Worm (Caenorhabditis elegans) whole organism, young adult: Measurements from ENCODE around the gene str-84.

ENCODE experiments used
- F39B2.1 ChIP-seq: fragments of 200-800 bp; sonication (Bioruptor generic); IDR thresholded peaks from 2 replicates; pipeline ENCODE4 v1.3.6; 2022; ENCODE audit warnings: missing genetic modification reagents, missing genetic modification characterization, missing compliant biosample characterization
- F52B5.7 ChIP-seq: sonication (generic microtip); optimal IDR thresholded peaks from 2 replicates; lab custom pipeline; 2016; ENCODE audit warnings: mild to moderate bottlenecking, missing genetic modification characterization, missing compliant biosample characterization
- F55B11.4 ChIP-seq: sonication (generic microtip); optimal IDR thresholded peaks from 2 replicates; lab custom pipeline; 2016; ENCODE audit warnings: missing compliant biosample characterization, missing genetic modification characterization, borderline replicate concordance; ENCODE audit not compliant: insufficient read depth
- K11D2.4 ChIP-seq: fragments of 200-800 bp; sonication (Bioruptor generic); IDR thresholded peaks from 2 replicates; pipeline ENCODE4 v1.3.6; 2022; ENCODE audit warnings: missing genetic modification reagents, missing genetic modification characterization, missing compliant biosample characterization
- K12H6.12 ChIP-seq: fragments of 200-800 bp; sonication (Bioruptor generic); optimal IDR thresholded peaks from 2 replicates; lab custom pipeline; 2018; ENCODE audit warnings: mild to moderate bottlenecking, missing genetic modification characterization, missing compliant biosample characterization
- T07F8.4 ChIP-seq: sonication (generic microtip); optimal IDR thresholded peaks from 2 replicates; lab custom pipeline; 2016; ENCODE audit warnings: mild to moderate bottlenecking, missing genetic modification characterization, moderate library complexity, missing compliant biosample characterization
- Y53G8AR.9 ChIP-seq: fragments of 200-800 bp; sonication (Bioruptor generic); conservative IDR thresholded peaks from 2 replicates; pipeline ENCODE4 v1.3.6; 2022; ENCODE audit warnings: missing genetic modification reagents, missing genetic modification characterization, missing compliant biosample characterization
- Y79H2A.3 ChIP-seq: fragments of 200-800 bp; sonication (Bioruptor generic); conservative IDR thresholded peaks from 2 replicates; pipeline ENCODE4 v1.3.6; 2022; ENCODE audit warnings: missing genetic modification reagents, missing genetic modification characterization, missing compliant biosample characterization
- Y95B8A.8 ChIP-seq: fragments of 200-800 bp; sonication (Bioruptor generic); IDR thresholded peaks from 2 replicates; pipeline ENCODE4 v1.3.6; 2022; ENCODE audit warnings: missing genetic modification reagents, missing genetic modification characterization, missing compliant biosample characterization
- ZK185.1 ChIP-seq: sonication (generic microtip); optimal IDR thresholded peaks from 2 replicates; lab custom pipeline; 2016; ENCODE audit warnings: mild to moderate bottlenecking, missing genetic modification characterization, missing compliant biosample characterization; ENCODE audit not compliant: poor library complexity, severe bottlenecking
- ama-1 ChIP-seq, 3 experiments: fragments of 150-350 bp in 1 of 3; sonication (generic microtip) in 2 of 3; optimal IDR thresholded peaks; 2 replicates each; lab custom pipeline; 2014 to 2018; ENCODE audit warnings: missing biosample characterization in 2 of 3, missing genetic modification characterization in 2 of 3, missing genetic modification reagents in 2 of 3
- attf-3 ChIP-seq: fragments of 200-800 bp; sonication (Bioruptor generic); conservative IDR thresholded peaks from 2 replicates; pipeline ENCODE4 v1.3.6; 2022; ENCODE audit warnings: missing genetic modification reagents, missing genetic modification characterization, missing compliant biosample characterization
- attf-5 ChIP-seq: fragments of 200-800 bp; sonication (Bioruptor generic); optimal IDR thresholded peaks from 2 replicates; lab custom pipeline; 2018; ENCODE audit warnings: mild to moderate bottlenecking, missing genetic modification characterization, missing compliant biosample characterization
- bed-1 ChIP-seq: fragments of 200-800 bp; sonication (Bioruptor generic); IDR thresholded peaks from 2 replicates; pipeline ENCODE4 v1.3.6; 2022; ENCODE audit warnings: missing genetic modification reagents, missing genetic modification characterization, missing compliant biosample characterization
- bed-2 ChIP-seq: fragments of 200-800 bp; sonication (Bioruptor generic); IDR thresholded peaks from 2 replicates; pipeline ENCODE4 v1.3.6; 2022; ENCODE audit warnings: missing genetic modification reagents, missing genetic modification characterization, missing compliant biosample characterization
- ccch-3 ChIP-seq: fragments of 200-800 bp; sonication (Bioruptor generic); optimal IDR thresholded peaks from 2 replicates; lab custom pipeline; 2018; ENCODE audit warnings: mild to moderate bottlenecking, missing genetic modification characterization, missing compliant biosample characterization
- ceh-79 ChIP-seq: sonication (generic microtip); optimal IDR thresholded peaks from 2 replicates; lab custom pipeline; 2017; ENCODE audit warnings: mild to moderate bottlenecking, missing genetic modification characterization, missing compliant biosample characterization
- ceh-91 ChIP-seq: fragments of 200-800 bp; sonication (Bioruptor generic); IDR thresholded peaks from 2 replicates; pipeline ENCODE4 v1.3.6; 2022; ENCODE audit warnings: missing genetic modification reagents, missing genetic modification characterization, missing compliant biosample characterization
- dpff-1 ChIP-seq: sonication (generic microtip); optimal IDR thresholded peaks from 2 replicates; lab custom pipeline; 2017; ENCODE audit warnings: mild to moderate bottlenecking, missing genetic modification characterization, missing compliant biosample characterization
- dpl-1 ChIP-seq: fragments of 150-350 bp; optimal IDR thresholded peaks from 2 replicates; lab custom pipeline; 2014; ENCODE audit warnings: missing biosample characterization, missing genetic modification reagents, missing genetic modification characterization
- egl-18 ChIP-seq: fragments of 200-800 bp; sonication (Bioruptor generic); IDR thresholded peaks from 2 replicates; pipeline ENCODE4 v1.3.6; 2022; ENCODE audit warnings: missing genetic modification reagents, missing genetic modification characterization, missing compliant biosample characterization
- ekl-4 ChIP-seq: fragments of 200-800 bp; sonication (Bioruptor generic); IDR thresholded peaks from 2 replicates; pipeline ENCODE4 v1.3.6; 2022; ENCODE audit warnings: missing genetic modification reagents, missing genetic modification characterization, missing compliant biosample characterization
- ets-4 ChIP-seq: fragments of 200-800 bp; sonication (Bioruptor generic); optimal IDR thresholded peaks from 2 replicates; lab custom pipeline; 2018; ENCODE audit warnings: mild to moderate bottlenecking, missing genetic modification characterization, missing compliant biosample characterization
- fkh-3 ChIP-seq: sonication (generic microtip); optimal IDR thresholded peaks from 2 replicates; lab custom pipeline; 2016; ENCODE audit warnings: mild to moderate bottlenecking, missing genetic modification characterization, missing compliant biosample characterization
- him-1 ChIP-seq: sonication (generic microtip); optimal IDR thresholded peaks from 2 replicates; lab custom pipeline; 2016; ENCODE audit warnings: missing genotype, missing genetic modification reagents, missing genetic modification characterization, missing compliant biosample characterization
- hrde-1 ChIP-seq: sonication (generic microtip); optimal IDR thresholded peaks from 2 replicates; lab custom pipeline; 2016; ENCODE audit warnings: missing genetic modification characterization, mild to moderate bottlenecking, missing compliant biosample characterization, moderate library complexity, missing genotype, missing genetic modification reagents, borderline replicate concordance
- lag-1 ChIP-seq: fragments of 200-800 bp; sonication (Bioruptor generic); IDR thresholded peaks from 2 replicates; pipeline ENCODE4 v1.3.6; 2022; ENCODE audit warnings: missing genetic modification reagents, missing genetic modification characterization, missing compliant biosample characterization
- lin-26 ChIP-seq: fragments of 200-800 bp; sonication (Bioruptor generic); IDR thresholded peaks from 2 replicates; pipeline ENCODE4 v1.3.6; 2022; ENCODE audit warnings: missing genetic modification reagents, missing genetic modification characterization, missing compliant biosample characterization
- madf-6 ChIP-seq: fragments of 200-800 bp; sonication (Bioruptor generic); IDR thresholded peaks from 2 replicates; pipeline ENCODE4 v1.3.6; 2022; ENCODE audit warnings: missing genetic modification reagents, missing genetic modification characterization, missing compliant biosample characterization
- madf-8 ChIP-seq: fragments of 200-800 bp; sonication (Bioruptor generic); conservative IDR thresholded peaks from 2 replicates; pipeline ENCODE4 v1.3.6; 2022; ENCODE audit warnings: missing genetic modification reagents, missing genetic modification characterization, missing compliant biosample characterization
- mel-28 ChIP-seq: sonication (generic microtip); optimal IDR thresholded peaks from 2 replicates; lab custom pipeline; 2016; ENCODE audit warnings: borderline replicate concordance, mild to moderate bottlenecking, missing genetic modification characterization, missing compliant biosample characterization
- mes-4 ChIP-seq: sonication (generic microtip); optimal IDR thresholded peaks from 2 replicates; lab custom pipeline; 2016; ENCODE audit warnings: missing genotype, missing genetic modification characterization, missing compliant biosample characterization
- mxl-1 ChIP-seq: sonication (generic microtip); optimal IDR thresholded peaks from 2 replicates; lab custom pipeline; 2016; ENCODE audit warnings: missing genetic modification characterization, missing compliant biosample characterization
- nhr-80 ChIP-seq: sonication (generic microtip); optimal IDR thresholded peaks from 2 replicates; lab custom pipeline; 2016; ENCODE audit warnings: missing genetic modification characterization, missing compliant biosample characterization
- nhr-90 ChIP-seq: sonication (generic microtip); optimal IDR thresholded peaks from 2 replicates; lab custom pipeline; 2016; ENCODE audit warnings: missing genotype, mild to moderate bottlenecking, missing genetic modification characterization, missing compliant biosample characterization
- pha-4 ChIP-seq: fragments of 150-350 bp; sonication (generic microtip); optimal IDR thresholded peaks from 2 replicates; lab custom pipeline; 2014; ENCODE audit warnings: missing biosample characterization, missing genetic modification reagents, missing genetic modification characterization
- rcor-1 ChIP-seq: fragments of 200-800 bp; sonication (Bioruptor generic); IDR thresholded peaks from 2 replicates; pipeline ENCODE4 v1.3.6; 2022; ENCODE audit warnings: missing genetic modification reagents, missing genetic modification characterization, missing compliant biosample characterization
- rec-8 ChIP-seq, 2 experiments: sonication (generic microtip); optimal IDR thresholded peaks; 2 replicates each; lab custom pipeline; 2016; ENCODE audit warnings: mild to moderate bottlenecking in 2 of 2, missing genetic modification characterization in 2 of 2, missing genetic modification reagents in 2 of 2, missing genotype in 2 of 2, missing biosample characterization in 1 of 2, missing compliant biosample characterization in 1 of 2, moderate library complexity in 1 of 2
- rpc-1 ChIP-seq, 2 experiments: fragments of 150-350 bp in 1 of 2; sonication (generic microtip) in 1 of 2; optimal IDR thresholded peaks; 2 replicates each; lab custom pipeline; 2014 to 2018; ENCODE audit warnings: missing biosample characterization in 1 of 2, missing genetic modification characterization in 1 of 2, missing genetic modification reagents in 1 of 2, missing genotype in 1 of 2
- snpc-1.1 ChIP-seq: sonication (generic microtip); optimal IDR thresholded peaks from 2 replicates; lab custom pipeline; 2017; ENCODE audit warnings: missing genetic modification characterization, mild to moderate bottlenecking, missing compliant biosample characterization, antibody characterized with exemption, moderate library complexity, missing genotype, missing genetic modification reagents; ENCODE audit not compliant: insufficient read depth
- snpc-3.4 ChIP-seq: sonication (generic microtip); optimal IDR thresholded peaks from 2 replicates; lab custom pipeline; 2017; ENCODE audit warnings: missing genetic modification characterization, mild to moderate bottlenecking, missing compliant biosample characterization, antibody characterized with exemption, moderate library complexity, missing genotype, missing genetic modification reagents
- sptf-2 ChIP-seq: fragments of 200-800 bp; sonication (Bioruptor generic); optimal IDR thresholded peaks from 2 replicates; lab custom pipeline; 2018; ENCODE audit warnings: mild to moderate bottlenecking, missing genetic modification characterization, missing compliant biosample characterization
- unc-130 ChIP-seq: sonication (generic microtip); optimal IDR thresholded peaks from 2 replicates; lab custom pipeline; 2016; ENCODE audit warnings: missing genetic modification reagents, missing genetic modification characterization, missing compliant biosample characterization
- zfh-2 ChIP-seq: fragments of 200-800 bp; sonication (Bioruptor generic); conservative IDR thresholded peaks from 2 replicates; pipeline ENCODE4 v1.3.6; 2022; ENCODE audit warnings: missing genetic modification reagents, missing genetic modification characterization, missing compliant biosample characterization
- zim-3 ChIP-seq: sonication (generic microtip); optimal IDR thresholded peaks from 2 replicates; lab custom pipeline; 2017; ENCODE audit warnings: mild to moderate bottlenecking, missing genetic modification characterization, moderate library complexity, missing compliant biosample characterization
- ztf-18 ChIP-seq: sonication (generic microtip); optimal IDR thresholded peaks from 2 replicates; lab custom pipeline; 2016; ENCODE audit warnings: missing genotype, mild to moderate bottlenecking, missing genetic modification characterization, missing compliant biosample characterization
- ztf-26 ChIP-seq: sonication (generic microtip); optimal IDR thresholded peaks from 2 replicates; lab custom pipeline; 2017; ENCODE audit warnings: missing genetic modification characterization, missing compliant biosample characterization
- ztf-28 ChIP-seq: fragments of 200-800 bp; sonication (Bioruptor generic); IDR thresholded peaks from 2 replicates; pipeline ENCODE4 v1.3.6; 2022; ENCODE audit warnings: missing genetic modification reagents, missing genetic modification characterization, missing compliant biosample characterization

Gene str-84

DNA sequence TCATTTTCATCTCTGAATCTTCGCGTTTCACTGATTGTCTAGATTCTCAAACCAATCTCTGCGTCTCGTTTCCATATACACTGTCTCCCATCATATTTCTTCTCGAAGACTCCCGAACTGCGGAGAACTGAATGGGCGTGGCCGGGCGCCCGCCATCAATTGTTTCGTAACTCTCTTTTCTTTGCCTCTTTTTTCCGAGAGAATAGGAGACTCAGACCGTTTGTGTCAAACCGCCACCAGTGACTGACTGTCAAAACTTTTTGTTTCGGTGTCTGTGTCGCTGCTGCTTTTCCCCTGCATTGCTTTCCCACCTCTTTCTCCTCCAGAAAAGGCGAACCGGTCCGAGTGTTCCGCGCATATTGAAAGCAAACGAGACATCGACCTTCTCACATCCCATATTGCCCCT lies 44.6 kb downstream of the str-84 start, which contains the start of gene unc-23:
unc-23 (plus strand) TSS at position 176 of the 406 bp plus-strand sequence.
- TF ChIP-seq snpc-3.4 (tag; lab: Kevin White, UChicago) = no peak
- peak; percentile 81 for TF ChIP-seq ceh-79 (tag; lab: Kevin White, UChicago)
- no peak for TF ChIP-seq rec-8 (tag; optimal IDR thresholded peaks at IDR 0.05; lab: Kevin White, UChicago)
- TF ChIP-seq mxl-1 (tag; lab: Kevin White, UChicago) = no peak
- no peak for TF ChIP-seq ccch-3
- no peak for TF ChIP-seq mel-28
- peak; percentile 86 for TF ChIP-seq K11D2.4 (GFP tag; lab: Robert Waterston, UW)
- TF ChIP-seq madf-8 (GFP tag; lab: Robert Waterston, UW) = no peak
- 0 out of 2 replicates have a peak, but pooled peaks have one; percentile 54 for TF ChIP-seq egl-18 (GFP tag; lab: Robert Waterston, UW)
- no peak for TF ChIP-seq madf-6 (GFP tag; lab: Robert Waterston, UW)
- TF ChIP-seq zim-3 (tag; lab: Kevin White, UChicago) = peak; percentile 44
- no peak for TF ChIP-seq ztf-28
- no peak for TF ChIP-seq F52B5.7 (tag; lab: Kevin White, UChicago)
- peak; percentile 64; the same call in 1 of the 2 replicates for TF ChIP-seq lin-26 (GFP tag; lab: Robert Waterston, UW)
- 0 out of 2 replicates have a peak, but pooled peaks have one; percentile 43 for TF ChIP-seq Y95B8A.8 (GFP tag; lab: Robert Waterston, UW)
- TF ChIP-seq ztf-26 = peak; percentile 90
- peak; percentile 71 for TF ChIP-seq ZK185.1 (tag; lab: Kevin White, UChicago)
- TF ChIP-seq zfh-2 (GFP tag; lab: Robert Waterston, UW) = peak; percentile 89
- no peak for TF ChIP-seq F55B11.4
- no peak for TF ChIP-seq F39B2.1 (GFP tag; lab: Robert Waterston, UW)
- TF ChIP-seq snpc-1.1 (tag; lab: Kevin White, UChicago) = no peak
- peak; percentile 54 for TF ChIP-seq ama-1 (optimal IDR thresholded peaks at IDR 0.05; lab: Kevin White, UChicago)
- no peak for TF ChIP-seq ama-1 (GFP tag; optimal IDR thresholded peaks at IDR 0.05; lab: Kevin White, UChicago)
- TF ChIP-seq ets-4 = peak; percentile 69
- no peak for TF ChIP-seq ceh-91 (GFP tag; lab: Robert Waterston, UW)
- TF ChIP-seq sptf-2 (GFP tag; lab: Kevin White, UChicago) = no peak
- TF ChIP-seq unc-130 (GFP tag; lab: Kevin White, UChicago) = no peak
- TF ChIP-seq rcor-1 (GFP tag; lab: Robert Waterston, UW) = peak; percentile 62
- TF ChIP-seq T07F8.4 = no peak
- TF ChIP-seq dpl-1 (GFP tag; lab: Kevin White, UChicago) = no peak
- TF ChIP-seq ekl-4 = peak; percentile 81
- peak; percentile 64 for TF ChIP-seq rpc-1 (optimal IDR thresholded peaks at IDR 0.05; lab: Kevin White, UChicago)
- TF ChIP-seq rpc-1 (tag; optimal IDR thresholded peaks at IDR 0.05; lab: Kevin White, UChicago) = no peak
- TF ChIP-seq ztf-18 = no peak
- TF ChIP-seq attf-5 = peak; percentile 81
- peak; percentile 56 for TF ChIP-seq K12H6.12 (tag; lab: Kevin White, UChicago)
- TF ChIP-seq nhr-90 = peak; percentile 74
- TF ChIP-seq fkh-3 (tag; lab: Kevin White, UChicago) = no peak
- TF ChIP-seq him-1 (tag; lab: Kevin White, UChicago) = no peak
- peak; percentile 76 for TF ChIP-seq nhr-80 (tag; lab: Kevin White, UChicago)
- no peak for TF ChIP-seq hrde-1
- TF ChIP-seq Y53G8AR.9 = peak; percentile 84
- no peak for TF ChIP-seq bed-2 (GFP tag; lab: Robert Waterston, UW)
- TF ChIP-seq bed-1 = no peak
- TF ChIP-seq pha-4 = peak; percentile 45
- no peak for TF ChIP-seq mes-4 (tag; lab: Kevin White, UChicago)
- no peak for TF ChIP-seq Y79H2A.3
- no peak for TF ChIP-seq attf-3
- no peak for TF ChIP-seq dpff-1 (tag; lab: Kevin White, UChicago)
- TF ChIP-seq lag-1 = no peak
